Worm (Caenorhabditis elegans) whole organism, L3 larva: ENCODE data around the gene H14A12.5.

Source experiments
- R02D3.7 ChIP-seq: fragments of 150-350 bp; optimal IDR thresholded peaks from 2 replicates; lab custom pipeline; 2014; ENCODE audit warnings: missing biosample characterization, missing genetic modification characterization
- ZK546.5 ChIP-seq: sonication (generic microtip); optimal IDR thresholded peaks from 2 replicates; lab custom pipeline; 2017; ENCODE audit warnings: missing biosample characterization, missing genetic modification characterization
- aly-2 ChIP-seq: fragments of 150-350 bp; optimal IDR thresholded peaks from 2 replicates; lab custom pipeline; 2014; ENCODE audit warnings: missing biosample characterization, missing genetic modification characterization
- ama-1 ChIP-seq: fragments of 150-350 bp; optimal IDR thresholded peaks from 2 replicates; lab custom pipeline; 2018
- ceh-16 ChIP-seq: sonication (generic microtip); optimal IDR thresholded peaks from 2 replicates; lab custom pipeline; 2017; ENCODE audit warnings: missing biosample characterization, missing genetic modification characterization
- ceh-28 ChIP-seq: fragments of 150-350 bp; optimal IDR thresholded peaks from 2 replicates; lab custom pipeline; 2014; ENCODE audit warnings: missing biosample characterization, missing genetic modification reagents, missing genetic modification characterization
- ceh-82 ChIP-seq: fragments of 150-350 bp; optimal IDR thresholded peaks from 2 replicates; lab custom pipeline; 2014; ENCODE audit warnings: missing biosample characterization, missing genetic modification characterization
- ceh-9 ChIP-seq: sonication (generic microtip); optimal IDR thresholded peaks from 2 replicates; lab custom pipeline; 2018; ENCODE audit warnings: missing biosample characterization, missing genetic modification characterization
- daf-12 ChIP-seq: fragments of 150-350 bp; optimal IDR thresholded peaks from 2 replicates; lab custom pipeline; 2014; ENCODE audit warnings: missing biosample characterization, missing genetic modification reagents, missing genetic modification characterization
- egl-27 ChIP-seq: sonication (generic microtip); optimal IDR thresholded peaks from 4 replicates; lab custom pipeline; 2017; ENCODE audit warnings: missing biosample characterization, missing genetic modification reagents, missing genetic modification characterization
- egl-5 ChIP-seq: fragments of 150-350 bp; optimal IDR thresholded peaks from 2 replicates; lab custom pipeline; 2017; ENCODE audit warnings: missing biosample characterization, missing genetic modification reagents, missing genetic modification characterization, inconsistent platforms
- elt-1 ChIP-seq: fragments of 150-350 bp; optimal IDR thresholded peaks from 2 replicates; lab custom pipeline; 2014; ENCODE audit warnings: missing biosample characterization, missing genetic modification characterization
- elt-2 ChIP-seq: sonication (generic microtip); optimal IDR thresholded peaks from 2 replicates; lab custom pipeline; 2016; ENCODE audit warnings: missing genetic modification reagents, mild to moderate bottlenecking, missing genetic modification characterization, missing compliant biosample characterization
- elt-3 ChIP-seq, 3 experiments: fragments of 150-350 bp in 1 of 3; sonication (generic microtip) in 2 of 3; optimal IDR thresholded peaks; 2 replicates in 2 of 3; 4 replicates in 1 of 3; lab custom pipeline; 2014 to 2017; ENCODE audit warnings: missing biosample characterization in 3 of 3, missing genetic modification characterization in 3 of 3
- eor-1 ChIP-seq, 2 experiments: fragments of 150-350 bp; optimal IDR thresholded peaks; 2 replicates each; lab custom pipeline; 2014 to 2018; ENCODE audit warnings: missing biosample characterization in 2 of 2, missing genetic modification characterization in 2 of 2
- fkh-10 ChIP-seq: sonication (generic microtip); optimal IDR thresholded peaks from 2 replicates; lab custom pipeline; 2017; ENCODE audit warnings: missing biosample characterization, missing genetic modification reagents, missing genetic modification characterization
- fkh-2 ChIP-seq: fragments of 150-350 bp; optimal IDR thresholded peaks from 2 replicates; lab custom pipeline; 2014; ENCODE audit warnings: missing biosample characterization, missing genetic modification reagents, missing genetic modification characterization
- fos-1 ChIP-seq: fragments of 150-350 bp; optimal IDR thresholded peaks from 2 replicates; lab custom pipeline; 2014; ENCODE audit warnings: missing biosample characterization, missing genetic modification characterization
- hmg-11 ChIP-seq: sonication (generic microtip); optimal IDR thresholded peaks from 2 replicates; lab custom pipeline; 2016; ENCODE audit warnings: missing genetic modification characterization, missing compliant biosample characterization
- jun-1 ChIP-seq: fragments of 150-350 bp; optimal IDR thresholded peaks from 2 replicates; lab custom pipeline; 2014; ENCODE audit warnings: missing biosample characterization, missing genetic modification reagents, missing genetic modification characterization
- lin-15B ChIP-seq: fragments of 150-350 bp; optimal IDR thresholded peaks from 2 replicates; lab custom pipeline; 2014; ENCODE audit warnings: missing biosample characterization, missing genetic modification characterization
- lin-39 ChIP-seq: fragments of 150-350 bp; optimal IDR thresholded peaks from 2 replicates; lab custom pipeline; 2018; ENCODE audit warnings: missing biosample characterization, missing genetic modification reagents, missing genetic modification characterization
- lsy-12 ChIP-seq: sonication (generic microtip); optimal IDR thresholded peaks from 2 replicates; lab custom pipeline; 2016; ENCODE audit warnings: mild to moderate bottlenecking, missing genetic modification characterization, missing compliant biosample characterization
- mdl-1 ChIP-seq: fragments of 150-350 bp; optimal IDR thresholded peaks from 2 replicates; lab custom pipeline; 2014; ENCODE audit warnings: missing biosample characterization, missing genetic modification characterization
- mml-1 ChIP-seq: fragments of 150-350 bp; sonication (generic microtip); optimal IDR thresholded peaks from 3 replicates; lab custom pipeline; 2014; ENCODE audit warnings: missing biosample characterization, missing genetic modification characterization
- nfya-1 ChIP-seq: sonication (generic microtip); optimal IDR thresholded peaks from 2 replicates; lab custom pipeline; 2017; ENCODE audit warnings: missing genetic modification characterization, mild to moderate bottlenecking, missing compliant biosample characterization, antibody characterized with exemption, moderate library complexity; ENCODE audit not compliant: insufficient read depth
- nhr-11 ChIP-seq: fragments of 150-350 bp; optimal IDR thresholded peaks from 2 replicates; lab custom pipeline; 2014; ENCODE audit warnings: missing biosample characterization, missing genetic modification characterization
- nhr-12 ChIP-seq: fragments of 150-350 bp; optimal IDR thresholded peaks from 2 replicates; lab custom pipeline; 2014; ENCODE audit warnings: missing biosample characterization, missing genetic modification characterization
- nhr-23 ChIP-seq: fragments of 150-350 bp; optimal IDR thresholded peaks from 2 replicates; lab custom pipeline; 2014; ENCODE audit warnings: missing biosample characterization, missing genetic modification reagents, missing genetic modification characterization
- nhr-237 ChIP-seq: fragments of 150-350 bp; optimal IDR thresholded peaks from 2 replicates; lab custom pipeline; 2014; ENCODE audit warnings: missing biosample characterization, missing genetic modification characterization
- nhr-25 ChIP-seq: sonication (generic microtip); optimal IDR thresholded peaks from 2 replicates; lab custom pipeline; 2017; ENCODE audit warnings: missing biosample characterization, missing genetic modification characterization
- nhr-28 ChIP-seq: fragments of 150-350 bp; optimal IDR thresholded peaks from 2 replicates; lab custom pipeline; 2014; ENCODE audit warnings: missing biosample characterization, missing genetic modification characterization
- nhr-43 ChIP-seq: sonication (generic microtip); optimal IDR thresholded peaks from 2 replicates; lab custom pipeline; 2016; ENCODE audit warnings: mild to moderate bottlenecking, missing genetic modification characterization, missing compliant biosample characterization; ENCODE audit not compliant: poor library complexity, severe bottlenecking
- nhr-67 ChIP-seq: fragments of 150-350 bp; optimal IDR thresholded peaks from 2 replicates; lab custom pipeline; 2014; ENCODE audit warnings: missing biosample characterization, missing genetic modification characterization
- nhr-76 ChIP-seq: fragments of 150-350 bp; sonication (generic microtip); optimal IDR thresholded peaks from 5 replicates; lab custom pipeline; 2014; ENCODE audit warnings: missing biosample characterization, missing genetic modification characterization
- nhr-77 ChIP-seq: fragments of 150-350 bp; optimal IDR thresholded peaks from 2 replicates; lab custom pipeline; 2014; ENCODE audit warnings: missing biosample characterization, missing genetic modification characterization
- pha-4 ChIP-seq: fragments of 150-350 bp; optimal IDR thresholded peaks from 2 replicates; lab custom pipeline; 2014; ENCODE audit warnings: missing biosample characterization, missing genetic modification reagents, missing genetic modification characterization
- pqm-1 ChIP-seq: fragments of 150-350 bp; optimal IDR thresholded peaks from 2 replicates; lab custom pipeline; 2017; ENCODE audit warnings: missing biosample characterization, missing genetic modification characterization, inconsistent platforms
- sea-2 ChIP-seq: fragments of 150-350 bp; sonication (generic microtip); optimal IDR thresholded peaks from 4 replicates; lab custom pipeline; 2014; ENCODE audit warnings: missing biosample characterization, missing genetic modification reagents, missing genetic modification characterization
- skn-1 ChIP-seq: fragments of 150-350 bp; optimal IDR thresholded peaks from 2 replicates; lab custom pipeline; 2014; ENCODE audit warnings: missing biosample characterization, missing genetic modification characterization
- snpc-4 ChIP-seq: fragments of 150-350 bp; optimal IDR thresholded peaks from 2 replicates; lab custom pipeline; 2014; ENCODE audit warnings: missing biosample characterization, missing genetic modification characterization
- tbx-2 ChIP-seq: sonication (generic microtip); optimal IDR thresholded peaks from 2 replicates; lab custom pipeline; 2016; ENCODE audit warnings: mild to moderate bottlenecking, missing genetic modification characterization, missing compliant biosample characterization
- unc-62 ChIP-seq: fragments of 150-350 bp; sonication (generic microtip); optimal IDR thresholded peaks from 4 replicates; lab custom pipeline; 2014; ENCODE audit warnings: missing biosample characterization, missing genetic modification reagents, missing genetic modification characterization
- zag-1 ChIP-seq: fragments of 150-350 bp; optimal IDR thresholded peaks from 2 replicates; lab custom pipeline; 2014; ENCODE audit warnings: missing biosample characterization, missing genetic modification characterization
- ztf-11 ChIP-seq: fragments of 150-350 bp; optimal IDR thresholded peaks from 2 replicates; lab custom pipeline; 2014; ENCODE audit warnings: missing biosample characterization, missing genetic modification characterization
- ztf-4 ChIP-seq: fragments of 150-350 bp; optimal IDR thresholded peaks from 2 replicates; lab custom pipeline; 2014; ENCODE audit warnings: missing biosample characterization, missing genetic modification characterization

Gene H14A12.5

ce11 chrIII:7463438-7464008, 5.4 kb downstream of the H14A12.5 start, which contains the start of gene H14A12.3:
TSS of gene H14A12.3 (plus strand) at chrIII:7463797.
- TF ChIP-seq skn-1 (tag; lab: Kevin White, UChicago): no peak
- no peak for TF ChIP-seq nhr-12 (tag; lab: Kevin White, UChicago)
- TF ChIP-seq nhr-76 (tag; lab: Kevin White, UChicago): no peak
- TF ChIP-seq unc-62 (GFP tag; lab: Kevin White, UChicago): no peak
- TF ChIP-seq aly-2 (tag; lab: Kevin White, UChicago): no peak
- no peak for TF ChIP-seq nhr-11
- TF ChIP-seq nhr-67 (tag; lab: Kevin White, UChicago): no peak
- no peak for TF ChIP-seq daf-12 (tag; lab: Kevin White, UChicago)
- TF ChIP-seq nhr-237 (tag; lab: Kevin White, UChicago): no peak
- TF ChIP-seq pha-4: peak; percentile 83
- TF ChIP-seq ama-1 (lab: Kevin White, UChicago): peak; percentile 23
- TF ChIP-seq tbx-2 (tag; lab: Kevin White, UChicago): no peak
- TF ChIP-seq nhr-25: no peak
- TF ChIP-seq snpc-4: no peak
- no peak for TF ChIP-seq sea-2 (GFP tag; lab: Kevin White, UChicago)
- no peak for TF ChIP-seq elt-1 (tag; lab: Kevin White, UChicago)
- TF ChIP-seq ceh-9 (tag; lab: Kevin White, UChicago): no peak
- TF ChIP-seq elt-2 (tag; lab: Kevin White, UChicago): peak; percentile 12
- TF ChIP-seq ztf-11 (tag; lab: Kevin White, UChicago): no peak
- no peak for TF ChIP-seq jun-1 (tag; lab: Kevin White, UChicago)
- TF ChIP-seq nfya-1: peak; percentile 40
- TF ChIP-seq fkh-10 (GFP tag; lab: Kevin White, UChicago): no peak
- TF ChIP-seq egl-27 (tag; lab: Kevin White, UChicago): no peak
- TF ChIP-seq eor-1 (tag; optimal IDR thresholded peaks at IDR 0.05; lab: Kevin White, UChicago): no peak
- TF ChIP-seq ceh-28: no peak
- TF ChIP-seq nhr-43 (tag; lab: Kevin White, UChicago): no peak
- no peak for TF ChIP-seq egl-5 (tag; lab: Kevin White, UChicago)
- peak; percentile 17 for TF ChIP-seq lin-15B (tag; lab: Kevin White, UChicago)
- no peak for TF ChIP-seq pqm-1 (tag; lab: Kevin White, UChicago)
- no peak for TF ChIP-seq ceh-82 (tag; lab: Kevin White, UChicago)
- no peak for TF ChIP-seq zag-1 (tag; lab: Kevin White, UChicago)
- no peak for TF ChIP-seq lin-39
- TF ChIP-seq hmg-11: no peak
- no peak for TF ChIP-seq nhr-77 (tag; lab: Kevin White, UChicago)
- no peak for TF ChIP-seq nhr-23 (tag; lab: Kevin White, UChicago)
- TF ChIP-seq R02D3.7 (tag; lab: Kevin White, UChicago): no peak
- no peak for TF ChIP-seq ceh-16 (tag; lab: Kevin White, UChicago)
- TF ChIP-seq elt-3 (tag; optimal IDR thresholded peaks at IDR 0.05; lab: Kevin White, UChicago): no peak
- no peak for TF ChIP-seq nhr-28
- TF ChIP-seq fos-1 (tag; lab: Kevin White, UChicago): no peak
- TF ChIP-seq mml-1 (tag; lab: Kevin White, UChicago): no peak
- no peak for TF ChIP-seq fkh-2
- TF ChIP-seq mdl-1 (tag; lab: Kevin White, UChicago): no peak
- no peak for TF ChIP-seq ZK546.5

- no peak for TF ChIP-seq ztf-4
- no peak for TF ChIP-seq fkh-2
- no peak for TF ChIP-seq elt-3 (tag; optimal IDR thresholded peaks at IDR 0.05; lab: Kevin White, UChicago)
- TF ChIP-seq nhr-76 (tag; lab: Kevin White, UChicago): no peak
- TF ChIP-seq nhr-77 (tag; lab: Kevin White, UChicago): no peak
- no peak for TF ChIP-seq lsy-12 (tag; lab: Kevin White, UChicago)
- TF ChIP-seq nhr-28: no peak
- TF ChIP-seq nhr-237 (tag; lab: Kevin White, UChicago): no peak
- TF ChIP-seq ama-1 (lab: Kevin White, UChicago): no peak
- TF ChIP-seq ztf-11 (tag; lab: Kevin White, UChicago): no peak
- no peak for TF ChIP-seq jun-1 (tag; lab: Kevin White, UChicago)
- TF ChIP-seq tbx-2 (tag; lab: Kevin White, UChicago): no peak
- no peak for TF ChIP-seq skn-1 (tag; lab: Kevin White, UChicago)
- no peak for TF ChIP-seq pha-4
- TF ChIP-seq egl-5 (tag; lab: Kevin White, UChicago): no peak
- TF ChIP-seq nhr-11: no peak
- TF ChIP-seq lin-39: no peak
- TF ChIP-seq ceh-9 (tag; lab: Kevin White, UChicago): no peak
Measured at ce11 chrIII:7462295-7462694, 6.6 kb downstream of the H14A12.5 start, which contains the start of gene fipr-20. TSS of gene fipr-20 (minus strand) at chrIII:7462395.
